Worm (Caenorhabditis elegans) whole organism, L1 larva: Measurements from ENCODE around the gene F36H12.9.
"Not testable (repeated sequence)": the region's sequence is repeated elsewhere in the genome, so short reads cannot be mapped to it uniquely, and the experiment has no call there.

Source experiments
- alr-1 ChIP-seq: fragments of 200-800 bp; sonication (Bioruptor generic); optimal IDR thresholded peaks from 2 replicates; lab custom pipeline; 2018; ENCODE audit warnings: borderline replicate concordance, mild to moderate bottlenecking, missing genetic modification characterization, missing compliant biosample characterization
- ama-1 ChIP-seq: fragments of 150-350 bp; optimal IDR thresholded peaks from 2 replicates; lab custom pipeline; 2014
- jun-1 ChIP-seq: fragments of 150-350 bp; optimal IDR thresholded peaks from 2 replicates; lab custom pipeline; 2014; ENCODE audit warnings: missing biosample characterization, missing genetic modification reagents, missing genetic modification characterization
- lin-13 ChIP-seq: fragments of 150-350 bp; optimal IDR thresholded peaks from 2 replicates; lab custom pipeline; 2014; ENCODE audit warnings: missing biosample characterization, missing genetic modification reagents, missing genetic modification characterization
- lin-35 ChIP-seq, 2 experiments: fragments of 150-350 bp; optimal IDR thresholded peaks; 2 replicates each; lab custom pipeline; 2014; ENCODE audit warnings: missing biosample characterization in 2 of 2, missing genetic modification characterization in 2 of 2, missing genetic modification reagents in 2 of 2
- mab-9 ChIP-seq: fragments of 200-800 bp; sonication (Bioruptor generic); IDR thresholded peaks from 2 replicates; pipeline ENCODE4 v1.3.6; 2022; ENCODE audit warnings: missing genetic modification reagents, missing genetic modification characterization, missing compliant biosample characterization
- mdl-1 ChIP-seq, 2 experiments: fragments of 150-350 bp; optimal IDR thresholded peaks; 2 replicates each; lab custom pipeline; 2014 to 2017; ENCODE audit warnings: missing biosample characterization in 2 of 2, missing genetic modification characterization in 2 of 2, inconsistent platforms in 1 of 2
- pqm-1 ChIP-seq: sonication (generic microtip); optimal IDR thresholded peaks from 3 replicates; lab custom pipeline; 2017; ENCODE audit warnings: missing biosample characterization, missing genetic modification characterization
- snu-23 ChIP-seq: sonication (generic microtip); optimal IDR thresholded peaks from 2 replicates; lab custom pipeline; 2016; ENCODE audit warnings: missing genetic modification characterization, missing compliant biosample characterization
- unc-62 ChIP-seq: fragments of 150-350 bp; optimal IDR thresholded peaks from 2 replicates; lab custom pipeline; 2014; ENCODE audit warnings: missing biosample characterization, missing genetic modification reagents, missing genetic modification characterization
- zag-1 ChIP-seq: fragments of 150-350 bp; optimal IDR thresholded peaks from 2 replicates; lab custom pipeline; 2014; ENCODE audit warnings: missing biosample characterization, missing genetic modification characterization

DNA sequence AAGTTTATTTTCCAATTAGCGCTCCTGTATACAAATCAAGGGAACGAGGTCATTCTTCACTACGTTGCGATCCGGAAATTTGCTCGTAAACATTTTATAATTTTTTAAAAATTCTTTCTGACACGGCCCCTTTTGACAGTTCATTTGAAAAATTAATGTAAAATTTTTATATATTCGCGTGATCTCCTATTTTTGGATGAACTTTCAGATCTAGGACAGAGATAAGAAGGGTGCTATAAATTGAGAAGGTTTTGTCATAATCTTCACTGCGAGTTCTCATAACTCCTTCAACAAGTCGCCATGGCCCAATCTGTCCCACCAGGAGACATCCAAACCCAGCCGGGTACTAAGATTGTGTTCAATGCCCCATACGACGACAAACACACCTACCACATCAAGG lies 3.5 kb downstream of the F36H12.9 start, which contains the start of gene msp-19:
- not testable (repeated sequence) for TF ChIP-seq lin-13 (GFP tag; lab: Kevin White, UChicago); lin-35 (GFP tag; optimal IDR thresholded peaks at IDR 0.05; lab: Kevin White, UChicago); pqm-1; ama-1 (lab: Kevin White, UChicago); alr-1 (tag; lab: Kevin White, UChicago); mab-9 (GFP tag; lab: Robert Waterston, UW); mdl-1 (tag; optimal IDR thresholded peaks at IDR 0.05; lab: Kevin White, UChicago); jun-1 (tag; lab: Kevin White, UChicago); unc-62 (GFP tag; lab: Kevin White, UChicago); zag-1 (tag; lab: Kevin White, UChicago); snu-23 (GFP tag; lab: Kevin White, UChicago)
